Worm (Caenorhabditis elegans): ENCODE measurements around the gene oac-29.
A peak's percentile ranks its signal among the peaks of the same experiment; 100 is the strongest.

DNA sequence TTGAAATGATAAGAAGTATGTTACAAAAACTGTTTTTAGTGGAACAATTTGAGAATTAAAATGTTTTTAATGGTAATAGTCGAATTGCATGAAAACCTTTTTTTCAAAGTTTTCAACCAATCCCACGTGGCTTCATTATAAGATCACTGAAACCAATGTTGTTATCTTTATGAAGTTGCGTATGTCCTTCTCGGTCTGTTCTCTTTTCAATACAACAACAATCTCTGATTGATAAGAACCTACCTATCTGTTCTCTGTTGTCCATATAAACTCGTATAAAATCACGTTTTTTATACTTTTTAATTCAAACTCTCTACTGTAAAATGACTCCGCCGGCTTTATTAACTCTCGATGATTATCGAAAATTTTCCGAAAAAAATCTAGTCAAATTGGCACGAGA, 32.2 kb downstream of the oac-29 start, which contains the start of gene F41E6.5:
- TF ChIP-seq nhr-25 (tag; optimal IDR thresholded peaks at IDR 0.05; ENCODE audit: borderline replicate concordance, insufficient read depth) (no peak), zfp-3 (GFP tag; conservative IDR thresholded peaks at IDR 0.05) (no peak), jun-1 (tag; optimal IDR thresholded peaks at IDR 0.05) (no peak), ceh-82 (tag; optimal IDR thresholded peaks at IDR 0.05) (no peak), lin-13 (GFP tag; optimal IDR thresholded peaks at IDR 0.05) (no peak), ztf-11 (tag; optimal IDR thresholded peaks at IDR 0.05) (no peak), nhr-77 (tag; optimal IDR thresholded peaks at IDR 0.05) (peak; percentile 59), mep-1 (tag; optimal IDR thresholded peaks at IDR 0.05) (no peak), skn-1 (tag; optimal IDR thresholded peaks at IDR 0.05) (no peak), zag-1 (tag; optimal IDR thresholded peaks at IDR 0.05) (no peak), ama-1 (optimal IDR thresholded peaks at IDR 0.05) (no peak)
